Fruit fly (Drosophila melanogaster) whole organism, embryonic: Measurements from ENCODE around the gene Hnf4.

Experiments used
- Abd-B ChIP-seq: fragments of 200-800 bp; sonication (Bioruptor generic); optimal IDR thresholded peaks from 2 replicates; lab custom pipeline; 2018; ENCODE audit warnings: missing biosample characterization, mild to moderate bottlenecking, missing genetic modification characterization, moderate library complexity
- CG10147 ChIP-seq: fragments of 200-800 bp; sonication (Bioruptor generic); optimal IDR thresholded peaks from 2 replicates; lab custom pipeline; 2019; ENCODE audit warnings: missing biosample characterization, mild to moderate bottlenecking, missing genetic modification characterization, moderate library complexity
- CG10366 ChIP-seq: fragments of 200-800 bp; sonication (Bioruptor generic); IDR thresholded peaks from 2 replicates; pipeline ENCODE4 v1.3.6; 2022; ENCODE audit warnings: missing biosample characterization, missing genetic modification characterization
- CG11456 ChIP-seq: fragments of 200-800 bp; sonication (Bioruptor generic); IDR thresholded peaks from 3 replicates; pipeline ENCODE4 v1.3.6; 2022; ENCODE audit warnings: missing biosample characterization, missing genetic modification characterization
- CG12299 ChIP-seq: fragments of 200-800 bp; sonication (Bioruptor generic); optimal IDR thresholded peaks from 2 replicates; lab custom pipeline; 2018; ENCODE audit warnings: missing biosample characterization, mild to moderate bottlenecking, missing genetic modification characterization
- CG15696 ChIP-seq: fragments of 200-800 bp; sonication (Bioruptor generic); optimal IDR thresholded peaks from 2 replicates; lab custom pipeline; 2019; ENCODE audit warnings: missing biosample characterization, mild to moderate bottlenecking, missing genetic modification characterization, moderate library complexity
- CG17829 ChIP-seq: fragments of 200-800 bp; optimal IDR thresholded peaks from 2 replicates; lab custom pipeline; 2019; ENCODE audit warnings: missing biosample characterization, mild to moderate bottlenecking, missing genetic modification characterization, moderate library complexity
- CG17912 ChIP-seq: fragments of 200-800 bp; sonication (Bioruptor generic); optimal IDR thresholded peaks from 2 replicates; lab custom pipeline; 2018; ENCODE audit warnings: missing biosample characterization, mild to moderate bottlenecking, missing genetic modification characterization
- CG18476 ChIP-seq: fragments of 200-800 bp; sonication (Bioruptor generic); optimal IDR thresholded peaks from 2 replicates; lab custom pipeline; 2016; ENCODE audit warnings: missing biosample characterization, mild to moderate bottlenecking, missing genetic modification characterization
- CG2116 ChIP-seq: fragments of 200-800 bp; sonication (Bioruptor generic); optimal IDR thresholded peaks from 3 replicates; lab custom pipeline; 2018; ENCODE audit warnings: missing biosample characterization, mild to moderate bottlenecking, missing genetic modification characterization
- CG2678 ChIP-seq: fragments of 200-800 bp; sonication (Bioruptor generic); optimal IDR thresholded peaks from 3 replicates; lab custom pipeline; 2019; ENCODE audit warnings: missing biosample characterization, mild to moderate bottlenecking, missing genetic modification characterization, moderate library complexity
- CG3163 ChIP-seq: fragments of 200-800 bp; sonication (Bioruptor generic); optimal IDR thresholded peaks from 3 replicates; lab custom pipeline; 2016; ENCODE audit warnings: missing biosample characterization, missing genetic modification characterization
- CG33557 ChIP-seq: fragments of 200-800 bp; sonication (Bioruptor generic); optimal IDR thresholded peaks from 2 replicates; lab custom pipeline; 2019; ENCODE audit warnings: missing biosample characterization, mild to moderate bottlenecking, missing genetic modification characterization, moderate library complexity
- CG3847 ChIP-seq: fragments of 200-800 bp; sonication (Bioruptor generic); IDR thresholded peaks from 2 replicates; pipeline ENCODE4 v1.3.6; 2022; ENCODE audit warnings: missing biosample characterization, missing genetic modification characterization
- CG5180 ChIP-seq: fragments of 200-800 bp; sonication (Bioruptor generic); optimal IDR thresholded peaks from 3 replicates; lab custom pipeline; 2017; ENCODE audit warnings: missing biosample characterization, missing genetic modification characterization, mild to moderate bottlenecking, moderate library complexity, missing genetic modification reagents
- CG6175 ChIP-seq: fragments of 200-800 bp; sonication (Bioruptor generic); IDR thresholded peaks from 3 replicates; pipeline ENCODE4 v1.3.6; 2022; ENCODE audit warnings: missing biosample characterization, missing genetic modification characterization
- CG6791 ChIP-seq: fragments of 200-800 bp; sonication (Bioruptor generic); IDR thresholded peaks from 3 replicates; pipeline ENCODE4 v1.3.6; 2022; ENCODE audit warnings: missing biosample characterization, missing genetic modification characterization; ENCODE audit not compliant: partially characterized antibody
- CG6854 ChIP-seq: fragments of 200-800 bp; sonication (Bioruptor generic); optimal IDR thresholded peaks from 3 replicates; lab custom pipeline; 2017; ENCODE audit warnings: missing biosample characterization, mild to moderate bottlenecking, missing genetic modification characterization
- CG9437 ChIP-seq: fragments of 200-800 bp; sonication (Bioruptor generic); optimal IDR thresholded peaks from 2 replicates; lab custom pipeline; 2018; ENCODE audit warnings: missing biosample characterization, mild to moderate bottlenecking, missing genetic modification characterization
- CG9876 ChIP-seq: fragments of 200-800 bp; sonication (Bioruptor generic); optimal IDR thresholded peaks from 2 replicates; lab custom pipeline; 2016; ENCODE audit warnings: missing biosample characterization, missing genetic modification characterization
- Dad ChIP-seq: fragments of 200-800 bp; sonication (Bioruptor generic); optimal IDR thresholded peaks from 3 replicates; lab custom pipeline; 2016; ENCODE audit warnings: missing biosample characterization, missing genetic modification characterization
- Dbx ChIP-seq: fragments of 200-800 bp; sonication (Bioruptor generic); IDR thresholded peaks from 3 replicates; pipeline ENCODE4 v1.3.6; 2022; ENCODE audit warnings: missing biosample characterization, missing genetic modification characterization
- Dip2 ChIP-seq: fragments of 200-800 bp; sonication (Bioruptor generic); IDR thresholded peaks from 2 replicates; pipeline ENCODE4 v1.3.6; 2022; ENCODE audit warnings: missing biosample characterization, missing genetic modification characterization
- ERR ChIP-seq: fragments of 200-800 bp; sonication (Bioruptor generic); optimal IDR thresholded peaks from 2 replicates; lab custom pipeline; 2016; ENCODE audit warnings: missing biosample characterization, missing genetic modification characterization
- Fer1 ChIP-seq: fragments of 200-800 bp; sonication (Bioruptor generic); optimal IDR thresholded peaks from 2 replicates; lab custom pipeline; 2017; ENCODE audit warnings: missing biosample characterization, mild to moderate bottlenecking, missing genetic modification characterization
- HLHmδ ChIP-seq: fragments of 200-800 bp; sonication (Bioruptor generic); optimal IDR thresholded peaks from 2 replicates; lab custom pipeline; 2018; ENCODE audit warnings: missing biosample characterization, mild to moderate bottlenecking, missing genetic modification characterization, moderate library complexity
- MESR4 ChIP-seq: fragments of 200-800 bp; sonication (Bioruptor generic); optimal IDR thresholded peaks from 2 replicates; lab custom pipeline; 2018; ENCODE audit warnings: missing biosample characterization, mild to moderate bottlenecking, missing genetic modification characterization, moderate library complexity
- Max ChIP-seq: fragments of 200-800 bp; sonication (Bioruptor generic); optimal IDR thresholded peaks from 2 replicates; lab custom pipeline; 2016; ENCODE audit warnings: missing biosample characterization, mild to moderate bottlenecking, missing genetic modification characterization
- Side ChIP-seq: fragments of 200-800 bp; sonication (Bioruptor generic); optimal IDR thresholded peaks from 2 replicates; lab custom pipeline; 2016; ENCODE audit warnings: missing biosample characterization, missing genetic modification characterization
- Sin3A ChIP-seq: fragments of >200 bp; optimal IDR thresholded peaks from 2 replicates; lab custom pipeline; 2018
- ase ChIP-seq: fragments of 200-800 bp; sonication (Bioruptor generic); IDR thresholded peaks from 3 replicates; pipeline ENCODE4 v1.3.6; 2022; ENCODE audit warnings: missing biosample characterization, missing genetic modification characterization
- bbx ChIP-seq: fragments of 200-800 bp; sonication (Bioruptor generic); IDR thresholded peaks from 2 replicates; pipeline ENCODE4 v1.3.6; 2022; ENCODE audit warnings: missing biosample characterization, missing genetic modification characterization; ENCODE audit not compliant: partially characterized antibody
- caup ChIP-seq: fragments of 200-800 bp; sonication (Bioruptor generic); optimal IDR thresholded peaks from 3 replicates; lab custom pipeline; 2017; ENCODE audit warnings: missing biosample characterization, mild to moderate bottlenecking, missing genetic modification characterization, moderate library complexity; ENCODE audit not compliant: severe bottlenecking
- chinmo ChIP-seq: fragments of 200-800 bp; sonication (Bioruptor generic); IDR thresholded peaks from 4 replicates; pipeline ENCODE4 v1.3.6; 2022; ENCODE audit warnings: missing biosample characterization, missing genetic modification characterization; ENCODE audit not compliant: partially characterized antibody
- dati ChIP-seq: fragments of 200-800 bp; sonication (Bioruptor generic); IDR thresholded peaks from 2 replicates; pipeline ENCODE4 v1.3.6; 2022; ENCODE audit warnings: missing biosample characterization, missing genetic modification characterization
- fd102C ChIP-seq: fragments of 200-800 bp; sonication (Bioruptor generic); optimal IDR thresholded peaks from 2 replicates; lab custom pipeline; 2018; ENCODE audit warnings: missing biosample characterization, mild to moderate bottlenecking, missing genetic modification characterization, moderate library complexity
- gcm ChIP-seq: fragments of 200-800 bp; sonication (Bioruptor generic); optimal IDR thresholded peaks from 2 replicates; lab custom pipeline; 2019; ENCODE audit warnings: missing biosample characterization, mild to moderate bottlenecking, missing genetic modification characterization, moderate library complexity
- ham ChIP-seq: fragments of 200-800 bp; sonication (Bioruptor generic); IDR thresholded peaks from 2 replicates; pipeline ENCODE4 v1.3.6; 2022; ENCODE audit warnings: missing biosample characterization, missing genetic modification characterization
- hkb ChIP-seq, 2 experiments: fragments of 200-800 bp in 1 of 2; fragments of >200 bp in 1 of 2; sonication (Bioruptor generic) in 1 of 2; IDR thresholded peaks in 1 of 2; optimal IDR thresholded peaks in 1 of 2; 2 replicates each; pipeline versions ENCODE4 v1.3.6 to Lab custom; 2017 to 2022; ENCODE audit warnings: missing biosample characterization in 1 of 2, missing genetic modification characterization in 1 of 2
- insv ChIP-seq, 2 experiments: fragments of 200-800 bp; sonication (Bioruptor generic); optimal IDR thresholded peaks; 3 replicates each; lab custom pipeline; 2016 to 2018; ENCODE audit warnings: missing biosample characterization in 2 of 2, missing genetic modification characterization in 2 of 2
- lov ChIP-seq, 2 experiments: fragments of 200-800 bp in 1 of 2; fragments of >200 bp in 1 of 2; sonication (Bioruptor generic) in 1 of 2; IDR thresholded peaks in 1 of 2; optimal IDR thresholded peaks in 1 of 2; 2 replicates in 1 of 2; 3 replicates in 1 of 2; pipeline versions ENCODE4 v1.3.6 to Lab custom; 2017 to 2022; ENCODE audit warnings: missing biosample characterization in 1 of 2, missing genetic modification characterization in 1 of 2
- pfk ChIP-seq: fragments of 200-800 bp; sonication (Bioruptor generic); optimal IDR thresholded peaks from 2 replicates; lab custom pipeline; 2018; ENCODE audit warnings: missing biosample characterization, mild to moderate bottlenecking, missing genetic modification characterization, moderate library complexity
- pnt ChIP-seq: fragments of 200-800 bp; sonication (Bioruptor generic); optimal IDR thresholded peaks from 3 replicates; lab custom pipeline; 2016; ENCODE audit warnings: missing biosample characterization, missing genetic modification characterization
- scrt ChIP-seq: fragments of 200-800 bp; sonication (Bioruptor generic); optimal IDR thresholded peaks from 2 replicates; lab custom pipeline; 2018; ENCODE audit warnings: missing biosample characterization, mild to moderate bottlenecking, missing genetic modification characterization, moderate library complexity
- stwl ChIP-seq: fragments of 200-800 bp; sonication (Bioruptor generic); optimal IDR thresholded peaks from 3 replicates; lab custom pipeline; 2018; ENCODE audit warnings: missing biosample characterization, mild to moderate bottlenecking, missing genetic modification characterization, moderate library complexity
- tgo ChIP-seq: fragments of 200-800 bp; sonication (Bioruptor generic); IDR thresholded peaks from 3 replicates; pipeline ENCODE4 v1.3.6; 2022; ENCODE audit warnings: missing biosample characterization, missing genetic modification characterization
- wor ChIP-seq: fragments of 200-800 bp; sonication (Bioruptor generic); IDR thresholded peaks from 2 replicates; pipeline ENCODE4 v1.3.6; 2022; ENCODE audit warnings: missing biosample characterization, missing genetic modification characterization
- zen2 ChIP-seq: fragments of 200-800 bp; sonication (Bioruptor generic); IDR thresholded peaks from 3 replicates; pipeline ENCODE4 v1.3.6; 2022; ENCODE audit warnings: missing biosample characterization, missing genetic modification characterization; ENCODE audit not compliant: partially characterized antibody

Gene Hnf4

DNA sequence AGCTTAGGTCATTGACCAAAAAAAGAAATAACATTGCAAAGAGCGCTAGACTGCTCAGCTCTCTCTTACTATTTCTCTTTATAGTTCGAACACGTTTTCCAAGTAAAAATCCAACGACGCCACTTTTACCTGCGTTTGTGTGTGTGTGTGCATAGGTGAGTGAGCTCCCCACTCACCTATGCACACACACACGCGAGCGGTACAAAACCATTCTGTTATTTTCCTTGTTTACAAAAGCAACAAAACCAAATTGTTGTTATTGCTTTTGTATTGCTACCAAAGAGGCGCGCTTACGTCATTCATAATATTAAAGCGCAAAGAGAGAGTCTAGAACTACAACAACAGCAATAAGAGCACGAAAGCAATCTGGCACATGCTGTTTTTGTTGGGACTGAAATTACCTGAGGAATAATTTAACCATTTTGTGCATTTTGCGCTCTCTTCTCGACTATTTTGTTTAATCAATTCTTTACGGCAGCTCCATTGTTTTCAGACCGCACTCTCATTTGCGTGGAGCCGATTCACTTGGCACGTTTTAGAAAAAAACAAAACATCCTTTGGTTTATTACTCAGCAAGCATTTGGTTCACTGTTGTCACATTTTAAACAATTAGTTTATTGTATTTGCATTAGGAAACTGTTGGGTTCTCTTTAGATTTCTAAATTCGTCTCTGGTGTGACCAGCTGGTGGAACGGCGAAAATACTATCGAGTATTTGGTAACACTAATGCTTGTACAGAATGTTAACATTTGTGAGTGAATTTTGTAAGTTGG lies 30.8 kb upstream of the Hnf4 start, which contains the start of gene raw (continued):
- TF ChIP-seq insv (GFP tag; optimal IDR thresholded peaks at IDR 0.05; lab: Kevin White, UChicago) = no peak
- TF ChIP-seq CG3163 (GFP tag; lab: Kevin White, UChicago) = peak; percentile 99
- no peak for TF ChIP-seq CG2116 (GFP tag; lab: Kevin White, UChicago)
- peak; percentile 2 for TF ChIP-seq gcm
- TF ChIP-seq dati (GFP tag; lab: Robert Waterston, UW) = no peak
- TF ChIP-seq pnt = no peak
- peak; percentile 66 for TF ChIP-seq Fer1 (GFP tag; lab: Kevin White, UChicago)
- no peak for TF ChIP-seq CG18476 (GFP tag; lab: Kevin White, UChicago)
- TF ChIP-seq ase (GFP tag; lab: Robert Waterston, UW) = no peak
- no peak for TF ChIP-seq ham (GFP tag; lab: Robert Waterston, UW)
- TF ChIP-seq caup (GFP tag; lab: Kevin White, UChicago) = peak; percentile 37
- no peak for TF ChIP-seq Dad (GFP tag; lab: Kevin White, UChicago)
- no peak for TF ChIP-seq Max (GFP tag; lab: Kevin White, UChicago)
- no peak for TF ChIP-seq stwl
- no peak for TF ChIP-seq Sin3A (lab: Kevin White, UChicago)
- TF ChIP-seq Abd-B (GFP tag; lab: Kevin White, UChicago) = no peak
- no peak for TF ChIP-seq Dip2 (GFP tag; lab: Robert Waterston, UW)
- no peak for TF ChIP-seq lov (optimal IDR thresholded peaks at IDR 0.05; lab: Kevin White, UChicago)
- 0 out of 3 replicates have a peak, but pooled peaks have one; percentile 28 for TF ChIP-seq lov (GFP tag; IDR thresholded peaks at IDR 0.05; lab: Robert Waterston, UW)
- TF ChIP-seq hkb (optimal IDR thresholded peaks at IDR 0.05; lab: Kevin White, UChicago) = no peak
- peak; percentile 40; the same call in 1 of the 2 replicates for TF ChIP-seq hkb (GFP tag; IDR thresholded peaks at IDR 0.05; lab: Robert Waterston, UW)
- TF ChIP-seq CG2678 (tag; lab: Kevin White, UChicago) = peak; percentile 18
- TF ChIP-seq CG6791 (GFP tag; lab: Robert Waterston, UW) = no peak
- peak; percentile 12 for TF ChIP-seq CG6854
- no peak for TF ChIP-seq ERR (GFP tag; lab: Kevin White, UChicago)
- TF ChIP-seq Side (GFP tag; lab: Kevin White, UChicago) = peak; percentile 42
- no peak for TF ChIP-seq CG9876 (GFP tag; lab: Kevin White, UChicago)
- TF ChIP-seq CG9437 = peak; percentile 19
- TF ChIP-seq zen2 = no peak
- TF ChIP-seq HLHmδ (GFP tag; lab: Kevin White, UChicago) = no peak
- TF ChIP-seq CG6175 (GFP tag; lab: Robert Waterston, UW) = no peak
- no peak for TF ChIP-seq CG17829 (tag; lab: Kevin White, UChicago)
- peak; percentile 96 for TF ChIP-seq chinmo (GFP tag; lab: Robert Waterston, UW)
- no peak for TF ChIP-seq wor (GFP tag; lab: Robert Waterston, UW)
- peak; percentile 29; the same call in 1 of the 3 replicates for TF ChIP-seq Dbx (GFP tag; lab: Robert Waterston, UW)
- TF ChIP-seq CG5180 (GFP tag; lab: Kevin White, UChicago) = no peak
- TF ChIP-seq CG15696 (tag; lab: Kevin White, UChicago) = no peak
- TF ChIP-seq CG12299 (tag; lab: Kevin White, UChicago) = no peak
- TF ChIP-seq CG3847 = no peak
- no peak for TF ChIP-seq fd102C (GFP tag; lab: Kevin White, UChicago)
- TF ChIP-seq tgo (GFP tag; lab: Robert Waterston, UW) = no peak
- no peak for TF ChIP-seq CG10366 (GFP tag; lab: Robert Waterston, UW)
- TF ChIP-seq CG10147 (GFP tag; lab: Kevin White, UChicago) = no peak
- no peak for TF ChIP-seq CG11456 (GFP tag; lab: Robert Waterston, UW)
- TF ChIP-seq CG33557 (GFP tag; lab: Kevin White, UChicago) = peak; percentile 9
- no peak for TF ChIP-seq CG17912 (GFP tag; lab: Kevin White, UChicago)
- 0 out of 2 replicates have a peak, but pooled peaks have one; percentile 19 for TF ChIP-seq bbx
- TF ChIP-seq scrt (GFP tag; lab: Kevin White, UChicago) = peak; percentile 5
- no peak for TF ChIP-seq pfk (GFP tag; lab: Kevin White, UChicago)
- TF ChIP-seq MESR4 (GFP tag; lab: Kevin White, UChicago) = peak; percentile 65
